Fruit fly (Drosophila melanogaster): Measurements from ENCODE around the gene Fer2LCH.

- TF ChIP-seq Vsx2 (GFP tag; optimal IDR thresholded peaks at IDR 0.05; ENCODE audit: partially characterized antibody) (no peak), pan (optimal IDR thresholded peaks at IDR 0.05) (no peak), psq (GFP tag; optimal IDR thresholded peaks at IDR 0.05) (no peak), GATAd (GFP tag; optimal IDR thresholded peaks at IDR 0.05) (no peak), usp (GFP tag; optimal IDR thresholded peaks at IDR 0.05) (no peak), h (GFP tag; optimal IDR thresholded peaks at IDR 0.05) (no peak), fru (GFP tag; optimal IDR thresholded peaks at IDR 0.05) (no peak), tai (GFP tag; optimal IDR thresholded peaks at IDR 0.05) (no peak), CG32264 (GFP tag; optimal IDR thresholded peaks at IDR 0.05) (no peak), CG9705 (GFP tag; optimal IDR thresholded peaks at IDR 0.05) (no peak), OdsH (GFP tag; optimal IDR thresholded peaks at IDR 0.05) (no peak), Mio (GFP tag; optimal IDR thresholded peaks at IDR 0.05) (no peak)
Observed at dm6 chr3R:30428459-30428858, 40.9 kb downstream of the Fer2LCH start, which contains the start of gene CG15533.

All from whole organism, wandering third instar larva.